Worm (Caenorhabditis elegans) whole organism, L2 larva: ENCODE measurements around the gene gst-32.
"Not testable (repeated sequence)": the region's sequence is repeated elsewhere in the genome, so short reads cannot be mapped to it uniquely, and the experiment has no call there.

Experiments
- C34F6.9 ChIP-seq: fragments of 150-350 bp; optimal IDR thresholded peaks from 2 replicates; lab custom pipeline; 2014; ENCODE audit warnings: missing biosample characterization, missing genetic modification characterization
- R02D3.7 ChIP-seq: fragments of 150-350 bp; optimal IDR thresholded peaks from 2 replicates; lab custom pipeline; 2014; ENCODE audit warnings: missing biosample characterization, missing genetic modification characterization
- Y55F3AM.14 ChIP-seq: fragments of 200-800 bp; sonication (Bioruptor generic); optimal IDR thresholded peaks from 2 replicates; lab custom pipeline; 2018; ENCODE audit warnings: mild to moderate bottlenecking, missing genetic modification characterization, missing compliant biosample characterization
- ZK546.5 ChIP-seq: sonication (generic microtip); optimal IDR thresholded peaks from 2 replicates; lab custom pipeline; 2017; ENCODE audit warnings: missing biosample characterization, missing genetic modification characterization
- aly-2 ChIP-seq: fragments of 150-350 bp; optimal IDR thresholded peaks from 2 replicates; lab custom pipeline; 2014; ENCODE audit warnings: missing biosample characterization, missing genetic modification characterization
- ceh-16 ChIP-seq: fragments of 150-350 bp; optimal IDR thresholded peaks from 2 replicates; lab custom pipeline; 2014; ENCODE audit warnings: missing biosample characterization, missing genetic modification characterization
- ceh-82 ChIP-seq: fragments of 150-350 bp; optimal IDR thresholded peaks from 2 replicates; lab custom pipeline; 2014; ENCODE audit warnings: missing biosample characterization, missing genetic modification characterization
- crh-2 ChIP-seq: sonication (generic microtip); optimal IDR thresholded peaks from 2 replicates; lab custom pipeline; 2017; ENCODE audit warnings: missing biosample characterization, missing genetic modification characterization
- dmd-4 ChIP-seq: sonication (generic microtip); optimal IDR thresholded peaks from 2 replicates; lab custom pipeline; 2017; ENCODE audit warnings: missing biosample characterization, missing genetic modification characterization
- elt-1 ChIP-seq: fragments of 150-350 bp; optimal IDR thresholded peaks from 2 replicates; lab custom pipeline; 2014; ENCODE audit warnings: missing biosample characterization, missing genetic modification characterization
- elt-3 ChIP-seq: sonication (generic microtip); optimal IDR thresholded peaks from 2 replicates; lab custom pipeline; 2017; ENCODE audit warnings: missing biosample characterization, missing genetic modification characterization
- fos-1 ChIP-seq: fragments of 150-350 bp; optimal IDR thresholded peaks from 2 replicates; lab custom pipeline; 2014; ENCODE audit warnings: missing biosample characterization, missing genetic modification characterization
- gmeb-1 ChIP-seq: fragments of 150-350 bp; optimal IDR thresholded peaks from 2 replicates; lab custom pipeline; 2014; ENCODE audit warnings: missing biosample characterization, missing genetic modification characterization
- lin-39 ChIP-seq: fragments of 150-350 bp; optimal IDR thresholded peaks from 2 replicates; lab custom pipeline; 2014; ENCODE audit warnings: missing biosample characterization, missing genetic modification reagents, missing genetic modification characterization
- lsy-2 ChIP-seq, 2 experiments: fragments of 150-350 bp in 1 of 2; sonication (generic microtip) in 1 of 2; optimal IDR thresholded peaks; 2 replicates each; lab custom pipeline; 2014 to 2017; ENCODE audit warnings: missing biosample characterization in 2 of 2, missing genetic modification characterization in 2 of 2
- mab-5 ChIP-seq: fragments of 150-350 bp; optimal IDR thresholded peaks from 2 replicates; lab custom pipeline; 2014; ENCODE audit warnings: missing biosample characterization, missing genetic modification characterization
- mdl-1 ChIP-seq, 2 experiments: fragments of 150-350 bp in 1 of 2; sonication (generic microtip) in 1 of 2; optimal IDR thresholded peaks; 2 replicates each; lab custom pipeline; 2017; ENCODE audit warnings: missing biosample characterization in 2 of 2, missing genetic modification characterization in 2 of 2
- nhr-10 ChIP-seq: sonication (generic microtip); optimal IDR thresholded peaks from 2 replicates; lab custom pipeline; 2017; ENCODE audit warnings: missing biosample characterization, missing genetic modification characterization
- nhr-11 ChIP-seq: fragments of 150-350 bp; optimal IDR thresholded peaks from 2 replicates; lab custom pipeline; 2014; ENCODE audit warnings: missing biosample characterization, missing genetic modification characterization
- nhr-12 ChIP-seq: fragments of 150-350 bp; optimal IDR thresholded peaks from 2 replicates; lab custom pipeline; 2014; ENCODE audit warnings: missing biosample characterization, missing genetic modification characterization
- nhr-129 ChIP-seq: fragments of 150-350 bp; optimal IDR thresholded peaks from 2 replicates; lab custom pipeline; 2014; ENCODE audit warnings: missing biosample characterization, missing genetic modification characterization
- nhr-21 ChIP-seq: fragments of 150-350 bp; optimal IDR thresholded peaks from 2 replicates; lab custom pipeline; 2014; ENCODE audit warnings: missing biosample characterization, missing genetic modification characterization
- nhr-23 ChIP-seq: fragments of 150-350 bp; optimal IDR thresholded peaks from 2 replicates; lab custom pipeline; 2014; ENCODE audit warnings: missing biosample characterization, missing genetic modification reagents, missing genetic modification characterization
- nhr-237 ChIP-seq: fragments of 150-350 bp; optimal IDR thresholded peaks from 2 replicates; lab custom pipeline; 2014; ENCODE audit warnings: missing biosample characterization, missing genetic modification characterization
- nhr-25 ChIP-seq: fragments of 150-350 bp; sonication (generic microtip); optimal IDR thresholded peaks from 3 replicates; lab custom pipeline; 2014; ENCODE audit warnings: missing biosample characterization, missing genetic modification characterization
- sem-4 ChIP-seq: fragments of 150-350 bp; optimal IDR thresholded peaks from 2 replicates; lab custom pipeline; 2014; ENCODE audit warnings: missing biosample characterization, missing genetic modification reagents, missing genetic modification characterization
- skn-1 ChIP-seq: sonication (generic microtip); optimal IDR thresholded peaks from 2 replicates; lab custom pipeline; 2017; ENCODE audit warnings: missing biosample characterization, missing genetic modification characterization
- sma-3 ChIP-seq: sonication (generic microtip); optimal IDR thresholded peaks from 2 replicates; lab custom pipeline; 2016; ENCODE audit warnings: missing genetic modification reagents, missing genetic modification characterization, missing compliant biosample characterization
- sma-9 ChIP-seq, 2 experiments: fragments of 150-350 bp in 1 of 2; sonication (generic microtip) in 1 of 2; optimal IDR thresholded peaks; 2 replicates each; lab custom pipeline; 2014 to 2016; ENCODE audit warnings: missing genetic modification characterization in 2 of 2, mild to moderate bottlenecking in 1 of 2, missing biosample characterization in 1 of 2, missing compliant biosample characterization in 1 of 2, missing genetic modification reagents in 1 of 2, moderate library complexity in 1 of 2
- snpc-4 ChIP-seq: fragments of 150-350 bp; optimal IDR thresholded peaks from 2 replicates; lab custom pipeline; 2014; ENCODE audit warnings: missing biosample characterization, missing genetic modification characterization
- unc-39 ChIP-seq: fragments of 150-350 bp; optimal IDR thresholded peaks from 2 replicates; lab custom pipeline; 2014; ENCODE audit warnings: missing biosample characterization, missing genetic modification characterization
- unc-55 ChIP-seq: fragments of 150-350 bp; sonication (generic microtip); optimal IDR thresholded peaks from 3 replicates; lab custom pipeline; 2014; ENCODE audit warnings: missing biosample characterization, missing genetic modification reagents, missing genetic modification characterization
- unc-62 ChIP-seq: fragments of 150-350 bp; optimal IDR thresholded peaks from 2 replicates; lab custom pipeline; 2014; ENCODE audit warnings: missing biosample characterization, missing genetic modification reagents, missing genetic modification characterization
- zag-1 ChIP-seq: fragments of 150-350 bp; optimal IDR thresholded peaks from 2 replicates; lab custom pipeline; 2014; ENCODE audit warnings: missing biosample characterization, missing genetic modification characterization
- ztf-1 ChIP-seq: fragments of 200-800 bp; sonication (Bioruptor generic); conservative IDR thresholded peaks from 2 replicates; pipeline ENCODE4 v1.3.6; 2022; ENCODE audit warnings: missing genetic modification characterization, missing compliant biosample characterization
- ztf-11 ChIP-seq: sonication (generic microtip); optimal IDR thresholded peaks from 2 replicates; lab custom pipeline; 2017; ENCODE audit warnings: missing biosample characterization, missing genetic modification characterization
- ztf-4 ChIP-seq: fragments of 150-350 bp; optimal IDR thresholded peaks from 2 replicates; lab custom pipeline; 2014; ENCODE audit warnings: missing biosample characterization, missing genetic modification characterization

gst-32 gene

ce11 chrII:15174915-15175548, 3.4 kb downstream of the gst-32 start, which contains the start of gene gst-31:
TSS of gene gst-31 (minus strand) at chrII:15174965.
- TF ChIP-seq C34F6.9 (tag; lab: Kevin White, UChicago) = peak; percentile 9
- TF ChIP-seq unc-55 (GFP tag; lab: Kevin White, UChicago) = peak; percentile 67
- no peak for TF ChIP-seq snpc-4 (tag; lab: Kevin White, UChicago)

DNA sequence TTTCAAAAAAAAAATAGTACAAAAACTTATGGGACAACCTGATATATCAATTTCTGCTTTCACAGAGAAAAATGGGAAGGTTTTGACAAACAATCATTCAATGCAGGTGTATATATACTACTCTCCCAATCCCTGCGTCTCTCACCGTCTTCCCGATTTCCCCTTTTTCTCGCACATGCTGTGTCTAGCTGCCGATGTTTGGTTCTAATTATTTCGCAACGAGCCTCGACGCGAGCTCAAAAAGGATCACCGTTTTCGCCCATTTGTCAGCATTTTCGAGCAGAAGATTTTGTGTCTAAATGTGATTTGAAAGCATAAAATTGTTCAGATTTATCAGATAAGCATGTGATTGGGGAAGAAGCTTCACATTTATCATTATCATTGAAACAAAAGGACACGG, 5.2 kb downstream of the gst-32 start:
- peak; percentile 58 for TF ChIP-seq unc-55 (GFP tag; lab: Kevin White, UChicago)
- TF ChIP-seq unc-39 (tag; lab: Kevin White, UChicago) = no peak
- TF ChIP-seq nhr-129 (tag; lab: Kevin White, UChicago) = peak; percentile 54
- peak; percentile 57 for TF ChIP-seq C34F6.9 (tag; lab: Kevin White, UChicago)
- peak; percentile 5 for TF ChIP-seq gmeb-1 (tag; lab: Kevin White, UChicago)
- peak; percentile 11 for TF ChIP-seq sma-9 (GFP tag; optimal IDR thresholded peaks at IDR 0.05; lab: Kevin White, UChicago)
- no peak for TF ChIP-seq sma-9 (tag; optimal IDR thresholded peaks at IDR 0.05; lab: Kevin White, UChicago)
- TF ChIP-seq nhr-237 (tag; lab: Kevin White, UChicago) = no peak
- TF ChIP-seq ztf-11 (tag; lab: Kevin White, UChicago) = no peak
- TF ChIP-seq ceh-82 (tag; lab: Kevin White, UChicago) = no peak
- peak in 1 of 2 experiments; percentile 1 for TF ChIP-seq lsy-2 (tag; optimal IDR thresholded peaks at IDR 0.05; lab: Kevin White, UChicago)
- peak; percentile 1 for TF ChIP-seq fos-1 (tag; lab: Kevin White, UChicago)
- TF ChIP-seq skn-1 (tag; lab: Kevin White, UChicago) = peak; percentile 49

DNA sequence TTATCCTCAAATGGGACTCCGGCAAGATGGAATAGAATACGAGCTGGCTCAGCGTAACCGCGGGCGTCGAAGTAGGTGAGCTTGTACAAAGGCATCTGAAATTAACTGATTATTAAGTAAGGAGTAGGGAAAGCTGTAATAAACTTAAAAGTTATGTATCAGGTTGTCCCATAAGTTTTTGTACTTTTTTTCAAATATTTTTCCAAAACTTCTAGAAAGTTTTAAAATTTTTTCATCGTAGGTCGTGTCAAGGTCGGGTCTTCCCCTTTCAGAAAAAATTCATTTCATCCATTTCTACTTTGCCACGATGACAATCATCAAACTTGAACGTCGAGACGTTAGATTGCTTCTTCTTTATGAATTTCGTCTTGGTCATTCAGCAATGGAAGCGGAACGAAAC, 6.6 kb downstream of the gst-32 start, which contains the start of gene gst-39:
gst-39 (minus strand) TSS at position 101 of the 400 bp plus-strand sequence.
- TF ChIP-seq ztf-11 (tag; lab: Kevin White, UChicago); unc-55 (GFP tag; lab: Kevin White, UChicago); zag-1: not testable (repeated sequence)

DNA sequence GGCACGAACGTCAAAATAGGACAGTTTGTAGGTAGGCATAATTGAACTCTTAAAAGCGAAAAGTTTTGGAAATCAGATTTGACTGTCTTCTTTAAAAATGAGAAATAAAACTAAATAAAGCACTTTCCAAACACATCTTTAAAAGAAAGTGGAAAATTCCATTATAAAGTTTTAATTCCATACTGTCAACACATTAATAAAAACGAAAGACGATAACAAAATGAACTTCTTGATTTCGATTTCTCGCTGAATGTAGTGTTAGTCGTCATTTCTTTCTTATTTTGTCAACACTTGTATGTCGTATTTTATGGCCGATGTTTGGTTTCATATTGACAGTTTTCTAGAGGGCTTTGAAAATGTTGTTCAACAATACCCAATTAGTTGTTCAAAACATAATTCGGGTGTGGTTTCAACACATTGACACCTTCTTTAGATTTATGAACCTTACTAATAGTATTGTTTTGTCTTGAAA, 8.5 kb downstream of the gst-32 start, which contains the start of gene gst-29:
gst-29 (minus strand) TSS at position 51 of the 472 bp plus-strand sequence.
- TF ChIP-seq ZK546.5 (tag; lab: Kevin White, UChicago) (no peak), aly-2 (tag; lab: Kevin White, UChicago) (no peak), nhr-12 (no peak), snpc-4 (tag; lab: Kevin White, UChicago) (no peak), elt-3 (no peak), elt-1 (tag; lab: Kevin White, UChicago) (no peak), lin-39 (tag; lab: Kevin White, UChicago) (no peak)

DNA sequence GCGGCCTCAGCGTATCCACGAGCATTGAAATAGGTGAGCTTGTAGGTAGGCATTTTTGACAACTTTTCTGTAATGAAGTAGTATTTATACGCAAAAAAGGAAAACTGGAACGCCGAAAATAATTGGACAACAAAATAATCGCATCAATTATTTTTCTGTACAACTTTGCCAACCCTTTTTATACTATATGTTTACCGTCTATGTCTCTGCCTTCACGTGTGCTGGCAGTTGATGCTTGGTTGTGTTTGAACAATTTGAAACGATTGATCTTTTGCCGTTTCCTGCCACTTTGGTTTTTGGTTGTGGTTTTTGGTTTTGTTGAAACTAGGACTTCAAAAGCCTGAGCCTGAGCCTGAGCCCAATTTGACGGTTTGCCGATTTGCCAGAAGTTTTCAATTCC, 11.1 kb downstream of the gst-32 start, which contains the start of gene gst-28:
gst-28 (minus strand) TSS at position 238 of the 400 bp plus-strand sequence.
- peak; percentile 14 for TF ChIP-seq sma-9 (GFP tag; optimal IDR thresholded peaks at IDR 0.05; lab: Kevin White, UChicago)
- TF ChIP-seq sma-9 (tag; optimal IDR thresholded peaks at IDR 0.05; lab: Kevin White, UChicago) = no peak
- TF ChIP-seq skn-1 (tag; lab: Kevin White, UChicago) = no peak
- no peak for TF ChIP-seq lin-39 (tag; lab: Kevin White, UChicago)
- no peak for TF ChIP-seq mab-5 (tag; lab: Kevin White, UChicago)
- TF ChIP-seq nhr-12 = no peak
- TF ChIP-seq, all 48 proteins: peak for 1

ce11 chrII:15165681-15166235, 12.6 kb downstream of the gst-32 start, which contains the start of gene gst-27:
TSS of gene gst-27 (minus strand) at chrII:15165731.
- TF ChIP-seq nhr-11 (tag; lab: Kevin White, UChicago) (no peak), sem-4 (tag; lab: Kevin White, UChicago) (peak; percentile 61), unc-39 (tag; lab: Kevin White, UChicago) (no peak), nhr-10 (tag; lab: Kevin White, UChicago) (no peak), zag-1 (peak; percentile 65), ztf-4 (peak; percentile 81), nhr-12 (no peak), mdl-1 (tag; optimal IDR thresholded peaks at IDR 0.05; lab: Kevin White, UChicago) (peak; percentile 29 to 48), ztf-1 (GFP tag; lab: Robert Waterston, UW) (no peak), unc-62 (no peak), ztf-11 (tag; lab: Kevin White, UChicago) (no peak), ceh-82 (tag; lab: Kevin White, UChicago) (peak; percentile 27), lsy-2 (tag; optimal IDR thresholded peaks at IDR 0.05; lab: Kevin White, UChicago) (peak; percentile 62 to 78), nhr-21 (tag; lab: Kevin White, UChicago) (peak; percentile 81), fos-1 (tag; lab: Kevin White, UChicago) (peak; percentile 85), Y55F3AM.14 (peak; percentile 82), dmd-4 (tag; lab: Kevin White, UChicago) (no peak), elt-3 (no peak), nhr-23 (tag; lab: Kevin White, UChicago) (no peak), sma-9 (GFP tag; optimal IDR thresholded peaks at IDR 0.05; lab: Kevin White, UChicago) (peak; percentile 83), sma-9 (tag; optimal IDR thresholded peaks at IDR 0.05; lab: Kevin White, UChicago) (no peak), skn-1 (tag; lab: Kevin White, UChicago) (no peak), ceh-16 (tag; lab: Kevin White, UChicago) (peak; percentile 26), unc-55 (GFP tag; lab: Kevin White, UChicago) (peak; percentile 72), nhr-25 (tag; lab: Kevin White, UChicago) (peak; percentile 63), R02D3.7 (tag; lab: Kevin White, UChicago) (no peak), crh-2 (tag; lab: Kevin White, UChicago) (peak; percentile 92), sma-3 (GFP tag; lab: Kevin White, UChicago) (peak; percentile 82)
